Worm (Caenorhabditis elegans): ENCODE data around the gene F08F3.10.

DNA sequence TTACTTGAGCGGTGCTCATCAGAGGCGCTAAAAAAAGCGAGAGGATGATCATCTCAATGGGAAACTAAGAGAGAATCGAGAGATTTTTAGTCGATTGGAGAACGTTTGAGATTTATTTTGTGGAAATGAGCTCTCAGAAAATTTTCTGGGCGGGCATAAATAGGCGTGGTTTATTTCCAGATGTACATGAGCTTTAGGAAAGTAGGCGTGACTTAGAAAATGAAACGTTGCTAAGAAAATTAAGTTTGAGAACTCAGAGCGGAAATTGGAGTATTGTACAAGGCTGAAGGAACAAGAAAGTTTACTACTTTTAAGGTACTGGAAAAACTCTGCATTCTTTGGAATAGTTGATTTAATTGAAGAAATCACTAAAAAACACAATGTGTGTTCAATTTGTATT lies 44.4 kb upstream of the F08F3.10 start, which contains the start of gene T09D3.9:
- no peak for TF ChIP-seq nhr-11 (tag; optimal IDR thresholded peaks at IDR 0.05)
- no peak for TF ChIP-seq R02D3.7 (tag; optimal IDR thresholded peaks at IDR 0.05)
